Worm (Caenorhabditis elegans) whole organism, late embryonic: ENCODE results near the gene Y55F3BR.10.

Source experiments
- C08G9.2 ChIP-seq: sonication (generic microtip); optimal IDR thresholded peaks from 2 replicates; lab custom pipeline; 2016; ENCODE audit warnings: mild to moderate bottlenecking, missing genetic modification characterization, moderate library complexity, missing compliant biosample characterization
- C38D4.7 ChIP-seq: fragments of 200-800 bp; sonication (Bioruptor generic); optimal IDR thresholded peaks from 2 replicates; lab custom pipeline; 2018; ENCODE audit warnings: mild to moderate bottlenecking, missing genetic modification characterization, moderate library complexity, missing compliant biosample characterization
- K09A11.1 ChIP-seq: sonication (generic microtip); optimal IDR thresholded peaks from 2 replicates; lab custom pipeline; 2017; ENCODE audit warnings: antibody characterized with exemption, mild to moderate bottlenecking, missing genetic modification characterization, missing compliant biosample characterization; ENCODE audit not compliant: insufficient read depth
- T23F11.4 ChIP-seq: fragments of 200-800 bp; sonication (Bioruptor generic); optimal IDR thresholded peaks from 2 replicates; lab custom pipeline; 2018; ENCODE audit warnings: mild to moderate bottlenecking, missing genetic modification characterization, missing compliant biosample characterization
- Y22D7AL.16 ChIP-seq: sonication (generic microtip); optimal IDR thresholded peaks from 2 replicates; lab custom pipeline; 2016; ENCODE audit warnings: missing genetic modification characterization, missing compliant biosample characterization
- ceh-14 ChIP-seq: sonication (generic microtip); optimal IDR thresholded peaks from 2 replicates; lab custom pipeline; 2016; ENCODE audit warnings: missing genotype, missing genetic modification characterization, missing compliant biosample characterization
- ceh-30 ChIP-seq: fragments of 150-350 bp; optimal IDR thresholded peaks from 2 replicates; lab custom pipeline; 2014; ENCODE audit warnings: missing biosample characterization, missing genetic modification characterization
- ceh-45 ChIP-seq: fragments of 200-800 bp; sonication (Bioruptor generic); IDR thresholded peaks from 2 replicates; pipeline ENCODE4 v1.3.6; 2022; ENCODE audit warnings: missing genetic modification reagents, missing genetic modification characterization, missing compliant biosample characterization
- ceh-6 ChIP-seq: fragments of 200-800 bp; sonication (Bioruptor generic); optimal IDR thresholded peaks from 2 replicates; lab custom pipeline; 2018; ENCODE audit warnings: mild to moderate bottlenecking, missing genetic modification characterization, missing compliant biosample characterization
- dmd-4 ChIP-seq: sonication (generic microtip); optimal IDR thresholded peaks from 2 replicates; lab custom pipeline; 2016; ENCODE audit warnings: borderline replicate concordance, missing genetic modification characterization, missing compliant biosample characterization
- dve-1 ChIP-seq: sonication (generic microtip); optimal IDR thresholded peaks from 2 replicates; lab custom pipeline; 2017; ENCODE audit warnings: antibody characterized with exemption, mild to moderate bottlenecking, missing genetic modification characterization, missing compliant biosample characterization
- gmeb-2 ChIP-seq: sonication (generic microtip); optimal IDR thresholded peaks from 2 replicates; lab custom pipeline; 2016; ENCODE audit warnings: missing genetic modification characterization, inconsistent platforms, missing compliant biosample characterization
- hlh-30 ChIP-seq: sonication (generic microtip); optimal IDR thresholded peaks from 2 replicates; lab custom pipeline; 2017; ENCODE audit warnings: antibody characterized with exemption, missing genetic modification characterization, missing compliant biosample characterization; ENCODE audit not compliant: insufficient read depth
- hlh-6 ChIP-seq: sonication (generic microtip); optimal IDR thresholded peaks from 2 replicates; lab custom pipeline; 2016; ENCODE audit warnings: missing genotype, missing genetic modification characterization, missing compliant biosample characterization
- hlh-8 ChIP-seq: sonication (generic microtip); optimal IDR thresholded peaks from 2 replicates; lab custom pipeline; 2016; ENCODE audit warnings: missing genotype, missing genetic modification characterization, missing compliant biosample characterization
- lin-11 ChIP-seq: fragments of 200-800 bp; sonication (Bioruptor generic); optimal IDR thresholded peaks from 2 replicates; lab custom pipeline; 2018; ENCODE audit warnings: mild to moderate bottlenecking, missing genetic modification characterization, missing compliant biosample characterization
- nfya-1 ChIP-seq: sonication (generic microtip); optimal IDR thresholded peaks from 2 replicates; lab custom pipeline; 2017; ENCODE audit warnings: missing genetic modification characterization, mild to moderate bottlenecking, missing compliant biosample characterization, antibody characterized with exemption, moderate library complexity
- odd-2 ChIP-seq: sonication (generic microtip); optimal IDR thresholded peaks from 2 replicates; lab custom pipeline; 2017; ENCODE audit warnings: antibody characterized with exemption, mild to moderate bottlenecking, missing genetic modification characterization, missing compliant biosample characterization
- pag-3 ChIP-seq: sonication (generic microtip); optimal IDR thresholded peaks from 2 replicates; lab custom pipeline; 2016; ENCODE audit warnings: missing compliant biosample characterization, missing genetic modification characterization, borderline replicate concordance
- pax-1 ChIP-seq: fragments of 150-350 bp; optimal IDR thresholded peaks from 2 replicates; lab custom pipeline; 2014; ENCODE audit warnings: missing biosample characterization, missing genetic modification characterization
- pha-2 ChIP-seq: sonication (generic microtip); optimal IDR thresholded peaks from 2 replicates; lab custom pipeline; 2017; ENCODE audit warnings: mild to moderate bottlenecking, missing genetic modification characterization, missing compliant biosample characterization
- pha-4 ChIP-seq: fragments of 150-350 bp; optimal IDR thresholded peaks from 2 replicates; lab custom pipeline; 2018; ENCODE audit warnings: missing biosample characterization, missing genetic modification reagents, missing genetic modification characterization
- pqm-1 ChIP-seq: sonication (generic microtip); optimal IDR thresholded peaks from 2 replicates; lab custom pipeline; 2016; ENCODE audit warnings: missing genetic modification characterization, missing compliant biosample characterization
- pros-1 ChIP-seq: fragments of 150-350 bp; optimal IDR thresholded peaks from 2 replicates; lab custom pipeline; 2014; ENCODE audit warnings: missing biosample characterization, missing genetic modification reagents, missing genetic modification characterization
- ref-2 ChIP-seq: sonication (generic microtip); optimal IDR thresholded peaks from 2 replicates; lab custom pipeline; 2016; ENCODE audit warnings: missing genetic modification characterization, missing compliant biosample characterization
- rnt-1 ChIP-seq: sonication (generic microtip); optimal IDR thresholded peaks from 2 replicates; lab custom pipeline; 2016; ENCODE audit warnings: missing genetic modification characterization, missing compliant biosample characterization
- sdc-2 ChIP-seq: sonication (generic microtip); optimal IDR thresholded peaks from 2 replicates; lab custom pipeline; 2016; ENCODE audit warnings: missing genotype, missing genetic modification characterization, missing compliant biosample characterization
- sox-2 ChIP-seq: fragments of 200-800 bp; sonication (Bioruptor generic); IDR thresholded peaks from 2 replicates; pipeline ENCODE4 v1.3.6; 2022; ENCODE audit warnings: missing genetic modification reagents, missing genetic modification characterization, missing compliant biosample characterization
- syd-9 ChIP-seq: sonication (generic microtip); optimal IDR thresholded peaks from 2 replicates; lab custom pipeline; 2016; ENCODE audit warnings: mild to moderate bottlenecking, missing genetic modification characterization, moderate library complexity, missing compliant biosample characterization
- tbx-2 ChIP-seq: sonication (generic microtip); optimal IDR thresholded peaks from 2 replicates; lab custom pipeline; 2016; ENCODE audit warnings: missing genetic modification characterization, missing compliant biosample characterization
- tbx-7 ChIP-seq: sonication (generic microtip); optimal IDR thresholded peaks from 2 replicates; lab custom pipeline; 2016; ENCODE audit warnings: missing genotype, missing genetic modification characterization, missing compliant biosample characterization
- ttx-3 ChIP-seq: sonication (generic microtip); optimal IDR thresholded peaks from 2 replicates; lab custom pipeline; 2016; ENCODE audit warnings: missing genetic modification reagents, missing genetic modification characterization, missing compliant biosample characterization
- unc-3 ChIP-seq, 2 experiments: fragments of 200-800 bp in 1 of 2; sonication (Bioruptor generic) in 1 of 2; sonication (generic microtip) in 1 of 2; conservative IDR thresholded peaks in 1 of 2; optimal IDR thresholded peaks in 1 of 2; 2 replicates each; pipeline versions ENCODE4 v1.3.6 to Lab custom; 2016 to 2022; ENCODE audit warnings: missing compliant biosample characterization in 2 of 2, missing genetic modification characterization in 2 of 2, missing genetic modification reagents in 1 of 2
- zip-5 ChIP-seq: sonication (generic microtip); optimal IDR thresholded peaks from 2 replicates; lab custom pipeline; 2016; ENCODE audit warnings: missing genetic modification characterization, missing compliant biosample characterization

Gene Y55F3BR.10

ce11 chrIV:868723-869122 lies 36.5 kb downstream of the Y55F3BR.10 start:
- TF ChIP-seq syd-9 (tag; lab: Kevin White, UChicago): no peak
- TF ChIP-seq Y22D7AL.16 (tag; lab: Kevin White, UChicago): no peak
- no peak for TF ChIP-seq hlh-8 (tag; lab: Kevin White, UChicago)
- TF ChIP-seq gmeb-2: no peak
- TF ChIP-seq sdc-2 (tag; lab: Kevin White, UChicago): no peak
- no peak for TF ChIP-seq T23F11.4 (GFP tag; lab: Kevin White, UChicago)
- TF ChIP-seq rnt-1 (tag; lab: Kevin White, UChicago): no peak
- no peak for TF ChIP-seq tbx-2 (tag; lab: Kevin White, UChicago)
- no peak for TF ChIP-seq pha-2 (tag; lab: Kevin White, UChicago)
- TF ChIP-seq ceh-6 (GFP tag; lab: Kevin White, UChicago): no peak
- TF ChIP-seq zip-5 (tag; lab: Kevin White, UChicago): no peak
- TF ChIP-seq C08G9.2 (tag; lab: Kevin White, UChicago): no peak
- TF ChIP-seq unc-3 (GFP tag; conservative IDR thresholded peaks at IDR 0.05; lab: Robert Waterston, UW): no peak
- no peak for TF ChIP-seq unc-3 (tag; optimal IDR thresholded peaks at IDR 0.05; lab: Kevin White, UChicago)
- TF ChIP-seq pax-1: no peak
- TF ChIP-seq ref-2 (tag; lab: Kevin White, UChicago): no peak
- TF ChIP-seq sox-2 (GFP tag; lab: Robert Waterston, UW): no peak
- no peak for TF ChIP-seq ttx-3
- TF ChIP-seq tbx-7 (tag; lab: Kevin White, UChicago): no peak
- TF ChIP-seq hlh-30: no peak
- no peak for TF ChIP-seq dve-1 (tag; lab: Kevin White, UChicago)

DNA sequence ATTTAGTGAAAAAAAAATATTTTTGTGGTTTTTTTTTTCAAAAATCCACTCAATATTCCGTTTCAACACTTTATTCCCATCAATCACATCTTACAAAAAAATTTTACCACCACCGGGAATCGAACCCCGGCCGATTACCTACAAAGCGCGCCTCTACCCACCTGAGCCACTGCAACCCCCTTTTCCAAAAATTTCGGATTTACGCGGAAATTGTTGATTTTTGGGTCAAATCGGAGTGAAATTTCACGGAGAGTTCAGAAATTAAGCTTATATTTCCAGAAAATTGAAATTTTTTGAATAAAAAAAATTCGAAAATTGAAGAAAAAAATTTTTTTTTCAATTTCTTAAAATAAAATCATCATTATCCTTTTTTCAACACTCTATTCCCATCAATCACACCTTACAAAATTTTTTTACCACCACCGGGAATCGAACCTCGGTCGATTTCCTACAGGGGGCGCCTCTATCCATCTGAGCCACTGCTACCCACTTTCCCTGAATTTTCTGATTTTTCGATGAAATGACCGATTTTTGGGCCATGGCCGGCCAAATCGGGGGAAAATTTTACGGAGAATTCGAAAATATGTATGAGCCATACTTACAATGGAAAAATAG lies 41.0 kb downstream of the Y55F3BR.10 start:
- TF ChIP-seq lin-11: no peak
- no peak for TF ChIP-seq ttx-3
- no peak for TF ChIP-seq pqm-1 (tag; lab: Kevin White, UChicago)
- TF ChIP-seq C08G9.2 (tag; lab: Kevin White, UChicago): no peak
- TF ChIP-seq ceh-30 (tag; lab: Kevin White, UChicago): no peak
- no peak for TF ChIP-seq odd-2 (tag; lab: Kevin White, UChicago)
- TF ChIP-seq hlh-6: no peak
- no peak for TF ChIP-seq ceh-45 (GFP tag; lab: Robert Waterston, UW)
- TF ChIP-seq pros-1 (tag; lab: Kevin White, UChicago): no peak
- TF ChIP-seq unc-3 (GFP tag; conservative IDR thresholded peaks at IDR 0.05; lab: Robert Waterston, UW): no peak
- TF ChIP-seq unc-3 (tag; optimal IDR thresholded peaks at IDR 0.05; lab: Kevin White, UChicago): no peak
- TF ChIP-seq ref-2 (tag; lab: Kevin White, UChicago): no peak
- no peak for TF ChIP-seq ceh-6 (GFP tag; lab: Kevin White, UChicago)
- no peak for TF ChIP-seq pag-3
- TF ChIP-seq K09A11.1 (tag; lab: Kevin White, UChicago): no peak

ce11 chrIV:874677-875076 lies 42.4 kb downstream of the Y55F3BR.10 start, which contains the start of gene Y55F3BR.1:
TSS of gene Y55F3BR.1 (plus strand) at chrIV:874791.
- TF ChIP-seq ceh-14 (tag; lab: Kevin White, UChicago) (peak; percentile 14), dmd-4 (tag; lab: Kevin White, UChicago) (no peak), pha-4 (tag; lab: Kevin White, UChicago) (no peak), nfya-1 (tag; lab: Kevin White, UChicago) (peak; percentile 25)

DNA sequence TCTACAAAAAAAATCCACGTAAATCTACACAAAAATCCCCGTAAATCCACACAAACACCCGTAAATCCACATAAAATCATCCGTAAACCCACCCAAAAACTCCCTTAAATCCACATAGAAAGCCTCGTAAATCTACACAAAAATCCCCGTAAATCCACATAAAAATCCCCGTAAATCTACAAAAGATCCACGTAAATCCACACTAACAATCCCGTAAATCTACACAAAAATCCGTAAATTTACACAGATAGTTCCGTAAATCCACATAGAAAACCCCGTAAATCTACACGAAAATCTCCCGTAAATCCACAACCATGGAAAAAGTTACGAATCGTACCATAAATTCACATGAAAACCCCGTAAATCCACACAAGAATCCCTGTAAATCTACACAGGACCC lies 46.4 kb downstream of the Y55F3BR.10 start:
- TF ChIP-seq C38D4.7 (GFP tag; lab: Kevin White, UChicago) (no peak), dve-1 (tag; lab: Kevin White, UChicago) (peak; percentile 90)
